Worm (Caenorhabditis elegans): ENCODE data around the gene F07A11.1.

DNA sequence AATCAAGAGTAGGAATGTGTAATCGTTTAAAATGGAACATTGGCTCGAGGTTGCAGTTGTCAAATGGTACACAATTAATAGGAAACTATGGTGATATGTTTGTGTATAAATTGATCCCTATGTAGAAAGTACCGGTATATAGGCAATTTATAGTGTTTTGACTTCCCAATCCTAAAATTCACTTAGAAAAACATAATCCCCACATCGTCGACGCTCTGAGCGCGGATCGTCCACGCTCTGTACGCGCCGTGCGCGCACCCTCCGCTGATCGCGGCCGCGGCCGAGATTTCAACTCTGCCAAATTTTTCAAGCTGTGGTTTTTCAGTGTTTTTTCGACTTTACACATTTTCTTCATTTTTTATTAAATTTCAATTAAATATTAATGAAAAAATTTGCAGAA is 35.6 kb downstream of the F07A11.1 start, which contains the start of gene F54D5.17:
- TF ChIP-seq klf-2 (GFP tag; conservative IDR thresholded peaks at IDR 0.05) (no peak), med-1 (GFP tag; optimal IDR thresholded peaks at IDR 0.05; ENCODE audit: insufficient read depth) (no peak), flt-1 (GFP tag; IDR thresholded peaks at IDR 0.05) (no peak), cog-1 (tag; optimal IDR thresholded peaks at IDR 0.05) (no peak), T22C8.4 (GFP tag; IDR thresholded peaks at IDR 0.05) (no peak)
